Worm (Caenorhabditis elegans) whole organism, mixed stage, embryonic: ENCODE data around the gene bca-1.

Experiments
- M03D4.4 ChIP-seq: sonication (generic microtip); optimal IDR thresholded peaks from 2 replicates; lab custom pipeline; 2017; ENCODE audit warnings: mild to moderate bottlenecking, missing genetic modification characterization, missing compliant biosample characterization
- bed-3 ChIP-seq: fragments of 200-800 bp; sonication (Bioruptor generic); optimal IDR thresholded peaks from 3 replicates; lab custom pipeline; 2018; ENCODE audit warnings: mild to moderate bottlenecking, missing genetic modification characterization, moderate library complexity, missing compliant biosample characterization
- ceh-39 ChIP-seq: fragments of 150-350 bp; optimal IDR thresholded peaks from 2 replicates; lab custom pipeline; 2014; ENCODE audit warnings: missing biosample characterization, missing genetic modification characterization
- ceh-43 ChIP-seq: fragments of 200-800 bp; sonication (Bioruptor generic); optimal IDR thresholded peaks from 2 replicates; lab custom pipeline; 2018; ENCODE audit warnings: mild to moderate bottlenecking, missing genetic modification characterization, moderate library complexity, missing compliant biosample characterization
- ceh-83 ChIP-seq: fragments of 200-800 bp; sonication (Bioruptor generic); optimal IDR thresholded peaks from 2 replicates; lab custom pipeline; 2018; ENCODE audit warnings: mild to moderate bottlenecking, missing genetic modification characterization, missing compliant biosample characterization
- ces-1 ChIP-seq: fragments of 150-350 bp; optimal IDR thresholded peaks from 2 replicates; lab custom pipeline; 2014; ENCODE audit warnings: missing biosample characterization, missing genetic modification reagents, missing genetic modification characterization
- cnd-1 ChIP-seq: fragments of 200-800 bp; sonication (Bioruptor generic); optimal IDR thresholded peaks from 2 replicates; lab custom pipeline; 2018; ENCODE audit warnings: mild to moderate bottlenecking, missing genetic modification characterization, missing compliant biosample characterization
- drap-1 ChIP-seq: fragments of 200-800 bp; sonication (Bioruptor generic); optimal IDR thresholded peaks from 3 replicates; lab custom pipeline; 2018; ENCODE audit warnings: mild to moderate bottlenecking, missing genetic modification characterization, missing compliant biosample characterization
- elt-1 ChIP-seq: sonication (generic microtip); optimal IDR thresholded peaks from 2 replicates; lab custom pipeline; 2017; ENCODE audit warnings: missing genetic modification characterization, mild to moderate bottlenecking, missing compliant biosample characterization, antibody characterized with exemption, moderate library complexity, borderline replicate concordance; ENCODE audit not compliant: insufficient read depth
- flh-1 ChIP-seq: fragments of 200-800 bp; sonication (Bioruptor generic); optimal IDR thresholded peaks from 2 replicates; lab custom pipeline; 2018; ENCODE audit warnings: mild to moderate bottlenecking, missing genetic modification characterization, moderate library complexity, missing compliant biosample characterization
- ham-2 ChIP-seq: fragments of 200-800 bp; sonication (Bioruptor generic); optimal IDR thresholded peaks from 2 replicates; lab custom pipeline; 2018; ENCODE audit warnings: mild to moderate bottlenecking, missing genetic modification characterization, missing compliant biosample characterization
- lsy-2 ChIP-seq: fragments of 150-350 bp; optimal IDR thresholded peaks from 2 replicates; lab custom pipeline; 2014; ENCODE audit warnings: missing biosample characterization, missing genetic modification characterization
- mep-1 ChIP-seq: fragments of 150-350 bp; optimal IDR thresholded peaks from 2 replicates; lab custom pipeline; 2017; ENCODE audit warnings: missing biosample characterization, missing genetic modification reagents, missing genetic modification characterization, inconsistent platforms
- mls-2 ChIP-seq: sonication (generic microtip); optimal IDR thresholded peaks from 2 replicates; lab custom pipeline; 2016; ENCODE audit warnings: mild to moderate bottlenecking, missing genetic modification characterization, moderate library complexity, missing compliant biosample characterization
- nhr-12 ChIP-seq: fragments of 150-350 bp; optimal IDR thresholded peaks from 2 replicates; lab custom pipeline; 2014; ENCODE audit warnings: missing biosample characterization, missing genetic modification characterization
- nhr-2 ChIP-seq: fragments of 150-350 bp; optimal IDR thresholded peaks from 2 replicates; lab custom pipeline; 2014; ENCODE audit warnings: missing biosample characterization, missing genetic modification characterization
- nhr-28 ChIP-seq: fragments of 150-350 bp; optimal IDR thresholded peaks from 2 replicates; lab custom pipeline; 2014; ENCODE audit warnings: missing biosample characterization, missing genetic modification characterization
- pha-4 ChIP-seq: fragments of 150-350 bp; optimal IDR thresholded peaks from 2 replicates; lab custom pipeline; 2018; ENCODE audit warnings: missing biosample characterization, missing genetic modification reagents, missing genetic modification characterization
- sem-2 ChIP-seq: fragments of 200-800 bp; sonication (Bioruptor generic); optimal IDR thresholded peaks from 2 replicates; lab custom pipeline; 2018; ENCODE audit warnings: mild to moderate bottlenecking, missing genetic modification characterization, missing compliant biosample characterization
- snpc-4 ChIP-seq: fragments of 150-350 bp; optimal IDR thresholded peaks from 2 replicates; lab custom pipeline; 2014; ENCODE audit warnings: missing biosample characterization, missing genetic modification characterization
- sptf-1 ChIP-seq: sonication (generic microtip); optimal IDR thresholded peaks from 2 replicates; lab custom pipeline; 2017; ENCODE audit warnings: mild to moderate bottlenecking, missing genetic modification characterization, moderate library complexity, missing compliant biosample characterization
- tbx-8 ChIP-seq: fragments of 200-800 bp; sonication (Bioruptor generic); optimal IDR thresholded peaks from 2 replicates; lab custom pipeline; 2018; ENCODE audit warnings: mild to moderate bottlenecking, missing genetic modification characterization, moderate library complexity, missing compliant biosample characterization
- unc-120 ChIP-seq: sonication (generic microtip); optimal IDR thresholded peaks from 2 replicates; lab custom pipeline; 2017; ENCODE audit warnings: missing genetic modification characterization, missing compliant biosample characterization; ENCODE audit not compliant: poor library complexity, severe bottlenecking
- unc-62 ChIP-seq: fragments of 150-350 bp; optimal IDR thresholded peaks from 2 replicates; lab custom pipeline; 2014; ENCODE audit warnings: missing biosample characterization, missing genetic modification reagents, missing genetic modification characterization

The bca-1 gene

ce11 chrX:6159562-6159961 is 45.0 kb downstream of the bca-1 start:
- TF ChIP-seq unc-62 (GFP tag; lab: Kevin White, UChicago) (no peak), M03D4.4 (tag; lab: Kevin White, UChicago) (no peak), ceh-83 (GFP tag; lab: Kevin White, UChicago) (no peak), sptf-1 (tag; lab: Kevin White, UChicago) (no peak), unc-120 (tag; lab: Kevin White, UChicago) (no peak), bed-3 (GFP tag; lab: Kevin White, UChicago) (no peak), nhr-2 (tag; lab: Kevin White, UChicago) (no peak), drap-1 (GFP tag; lab: Kevin White, UChicago) (no peak), sem-2 (GFP tag; lab: Kevin White, UChicago) (no peak), tbx-8 (no peak), mls-2 (tag; lab: Kevin White, UChicago) (no peak), ceh-43 (GFP tag; lab: Kevin White, UChicago) (no peak), pha-4 (no peak), lsy-2 (tag; lab: Kevin White, UChicago) (no peak), ham-2 (GFP tag; lab: Kevin White, UChicago) (no peak), flh-1 (no peak)

DNA sequence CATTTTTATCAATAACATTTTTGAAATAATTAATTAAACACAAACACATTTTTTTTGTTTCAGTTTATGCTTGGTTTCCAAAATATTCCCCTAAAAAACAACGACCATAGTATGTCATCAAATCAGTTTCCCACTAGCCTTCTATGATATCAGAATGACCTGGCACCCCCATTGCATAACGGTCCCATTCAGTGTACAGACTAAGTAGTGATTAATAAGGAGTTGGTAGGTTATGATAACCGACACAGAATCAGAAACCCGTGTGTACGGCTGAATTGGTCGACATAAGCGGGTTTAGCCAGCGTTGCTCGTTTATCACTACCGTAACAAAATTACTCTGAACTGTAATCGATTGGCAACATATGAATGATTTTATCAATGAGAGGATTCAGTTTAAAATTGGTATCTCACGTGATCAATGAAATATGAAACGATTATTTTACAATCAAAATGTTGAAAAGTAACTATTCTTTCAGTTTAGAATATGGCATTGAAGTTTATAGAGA is 47.1 kb downstream of the bca-1 start:
- TF ChIP-seq bed-3 (GFP tag; lab: Kevin White, UChicago) (no peak), ceh-83 (GFP tag; lab: Kevin White, UChicago) (no peak), ceh-43 (GFP tag; lab: Kevin White, UChicago) (no peak), cnd-1 (tag; lab: Kevin White, UChicago) (no peak), pha-4 (no peak), tbx-8 (no peak), flh-1 (no peak), ceh-39 (tag; lab: Kevin White, UChicago) (no peak), mep-1 (tag; lab: Kevin White, UChicago) (no peak), nhr-12 (tag; lab: Kevin White, UChicago) (no peak), M03D4.4 (tag; lab: Kevin White, UChicago) (no peak), sem-2 (GFP tag; lab: Kevin White, UChicago) (no peak), snpc-4 (tag; lab: Kevin White, UChicago) (no peak), elt-1 (no peak)

- no peak for TF ChIP-seq elt-1
- TF ChIP-seq ceh-43 (GFP tag; lab: Kevin White, UChicago), result no peak
- no peak for TF ChIP-seq cnd-1 (tag; lab: Kevin White, UChicago)
- TF ChIP-seq bed-3 (GFP tag; lab: Kevin White, UChicago), result no peak
- peak; percentile 85 for TF ChIP-seq ces-1 (GFP tag; lab: Kevin White, UChicago)
- TF ChIP-seq nhr-28 (tag; lab: Kevin White, UChicago), result no peak
- TF ChIP-seq flh-1, result no peak
- no peak for TF ChIP-seq sptf-1 (tag; lab: Kevin White, UChicago)
Measured at ce11 chrX:6155436-6155835, 49.1 kb downstream of the bca-1 start.
